Fruit fly (Drosophila melanogaster) whole organism, adult: ENCODE data around the gene CG42486.

Experiments
- CG33017 ChIP-seq: fragments of 200-800 bp; sonication (Bioruptor generic); optimal IDR thresholded peaks from 2 replicates; lab custom pipeline; 2018; ENCODE audit warnings: missing biosample characterization, mild to moderate bottlenecking, missing genetic modification characterization, moderate library complexity
- CG7045 ChIP-seq: fragments of 200-800 bp; sonication (Bioruptor generic); optimal IDR thresholded peaks from 2 replicates; lab custom pipeline; 2017; ENCODE audit warnings: missing biosample characterization, mild to moderate bottlenecking, missing genetic modification characterization
- CG7101 ChIP-seq: fragments of 200-800 bp; sonication (Bioruptor generic); optimal IDR thresholded peaks from 2 replicates; lab custom pipeline; 2018; ENCODE audit warnings: missing biosample characterization, mild to moderate bottlenecking, missing genetic modification characterization, moderate library complexity
- Hr96 ChIP-seq: fragments of 200-800 bp; sonication (Bioruptor generic); optimal IDR thresholded peaks from 2 replicates; lab custom pipeline; 2016; ENCODE audit warnings: missing biosample characterization, missing genetic modification characterization
- Mnt ChIP-seq: fragments of 200-800 bp; sonication (Bioruptor generic); optimal IDR thresholded peaks from 2 replicates; lab custom pipeline; 2016; ENCODE audit warnings: missing biosample characterization, mild to moderate bottlenecking, missing genetic modification characterization
- bab1 ChIP-seq: fragments of 200-800 bp; sonication (Bioruptor generic); optimal IDR thresholded peaks from 3 replicates; lab custom pipeline; 2019; ENCODE audit warnings: missing biosample characterization, mild to moderate bottlenecking, missing genetic modification characterization, moderate library complexity
- kay ChIP-seq: fragments of 200-800 bp; sonication (Bioruptor generic); peaks from one replicate; lab custom pipeline; 2016; ENCODE audit warnings: missing biosample characterization, missing genetic modification characterization, borderline replicate concordance
- ovo ChIP-seq: fragments of 200-800 bp; sonication (Bioruptor generic); optimal IDR thresholded peaks from 2 replicates; lab custom pipeline; 2016; ENCODE audit warnings: missing biosample characterization, missing genetic modification characterization
- pad ChIP-seq: fragments of 200-800 bp; sonication (Bioruptor generic); optimal IDR thresholded peaks from 3 replicates; lab custom pipeline; 2017; ENCODE audit warnings: missing biosample characterization, missing genetic modification characterization, mild to moderate bottlenecking, moderate library complexity, missing genetic modification reagents

DNA sequence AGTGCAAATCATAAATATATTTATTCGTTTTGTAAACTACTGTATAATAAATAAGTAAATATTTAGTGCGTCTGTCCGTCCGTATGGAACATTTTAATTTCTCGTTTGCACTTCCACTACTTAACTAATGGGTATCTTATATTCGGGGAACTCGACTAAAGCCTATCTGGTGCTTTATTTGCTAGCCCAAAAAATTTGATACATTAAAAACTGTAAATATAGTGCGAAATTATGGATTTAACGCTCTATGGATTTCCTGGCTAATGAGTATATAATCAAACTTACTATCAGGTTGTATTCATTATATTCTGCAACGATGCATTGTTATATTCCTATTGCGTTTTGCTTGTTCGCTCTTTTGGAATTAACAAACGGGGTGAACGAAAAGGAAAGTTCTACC lies 6.0 kb upstream of the CG42486 start, which contains the start of gene Sfp33A4:
- no peak for TF ChIP-seq pad
- no peak for TF ChIP-seq CG7101
- TF ChIP-seq ovo (GFP tag; lab: Kevin White, UChicago), result no peak
- TF ChIP-seq CG7045 (GFP tag; lab: Kevin White, UChicago), result no peak
- TF ChIP-seq CG33017, result no peak
- no peak for TF ChIP-seq kay (GFP tag; lab: Kevin White, UChicago)
- no peak for TF ChIP-seq Mnt
- no peak for TF ChIP-seq Hr96 (GFP tag; lab: Kevin White, UChicago)
- TF ChIP-seq bab1 (GFP tag; lab: Kevin White, UChicago), result no peak
